Fruit fly (Drosophila melanogaster) whole organism, embryonic: Measurements from ENCODE around the gene CG14817.

Source experiments
- B-H1 ChIP-seq: fragments of 200-800 bp; sonication (Bioruptor generic); IDR thresholded peaks from 3 replicates; pipeline ENCODE4 v1.3.6; 2022; ENCODE audit warnings: missing biosample characterization, missing genetic modification characterization
- CG10267 ChIP-seq: fragments of 200-800 bp; sonication (Bioruptor generic); optimal IDR thresholded peaks from 2 replicates; lab custom pipeline; 2018; ENCODE audit warnings: missing biosample characterization, mild to moderate bottlenecking, missing genetic modification characterization, moderate library complexity
- CG10654 ChIP-seq: fragments of 200-800 bp; sonication (Bioruptor generic); optimal IDR thresholded peaks from 2 replicates; lab custom pipeline; 2016; ENCODE audit warnings: missing biosample characterization, missing genetic modification characterization
- CG10979 ChIP-seq: fragments of 200-800 bp; sonication (Bioruptor generic); optimal IDR thresholded peaks from 2 replicates; lab custom pipeline; 2018; ENCODE audit warnings: missing biosample characterization, mild to moderate bottlenecking, missing genetic modification characterization, moderate library complexity
- CG11085 ChIP-seq: fragments of 200-800 bp; sonication (Bioruptor generic); IDR thresholded peaks from 2 replicates; pipeline ENCODE4 v1.3.6; 2022; ENCODE audit warnings: missing biosample characterization, missing genetic modification characterization
- CG12299 ChIP-seq: fragments of 200-800 bp; sonication (Bioruptor generic); optimal IDR thresholded peaks from 2 replicates; lab custom pipeline; 2018; ENCODE audit warnings: missing biosample characterization, mild to moderate bottlenecking, missing genetic modification characterization
- CG13287 ChIP-seq: fragments of 200-800 bp; sonication (Bioruptor generic); IDR thresholded peaks from 2 replicates; pipeline ENCODE4 v1.3.6; 2022; ENCODE audit warnings: missing biosample characterization, missing genetic modification characterization; ENCODE audit not compliant: partially characterized antibody
- CG14710 ChIP-seq: fragments of 200-800 bp; sonication (Bioruptor generic); optimal IDR thresholded peaks from 3 replicates; lab custom pipeline; 2019; ENCODE audit warnings: missing biosample characterization, mild to moderate bottlenecking, missing genetic modification characterization, moderate library complexity
- CG15011 ChIP-seq: fragments of 200-800 bp; sonication (Bioruptor generic); optimal IDR thresholded peaks from 3 replicates; lab custom pipeline; 2018; ENCODE audit warnings: missing biosample characterization, mild to moderate bottlenecking, missing genetic modification characterization
- CG1529 ChIP-seq: fragments of 200-800 bp; sonication (Bioruptor generic); optimal IDR thresholded peaks from 3 replicates; lab custom pipeline; 2018; ENCODE audit warnings: missing biosample characterization, missing genetic modification characterization
- CG15696 ChIP-seq: fragments of 200-800 bp; sonication (Bioruptor generic); optimal IDR thresholded peaks from 2 replicates; lab custom pipeline; 2019; ENCODE audit warnings: missing biosample characterization, mild to moderate bottlenecking, missing genetic modification characterization, moderate library complexity
- CG3281 ChIP-seq: fragments of 200-800 bp; sonication (Bioruptor generic); optimal IDR thresholded peaks from 3 replicates; lab custom pipeline; 2017; ENCODE audit warnings: missing biosample characterization, mild to moderate bottlenecking, missing genetic modification characterization
- CG34376 ChIP-seq: fragments of 200-800 bp; sonication (Bioruptor generic); optimal IDR thresholded peaks from 2 replicates; lab custom pipeline; 2018; ENCODE audit warnings: missing biosample characterization, mild to moderate bottlenecking, missing genetic modification characterization
- CG7357 ChIP-seq: fragments of 200-800 bp; sonication (Bioruptor generic); IDR thresholded peaks from 3 replicates; pipeline ENCODE4 v1.3.6; 2022; ENCODE audit warnings: missing biosample characterization, missing genetic modification characterization
- CG7786 ChIP-seq: fragments of 200-800 bp; sonication (Bioruptor generic); optimal IDR thresholded peaks from 2 replicates; lab custom pipeline; 2016; ENCODE audit warnings: missing biosample characterization, missing genetic modification characterization
- CG8388 ChIP-seq: fragments of 200-800 bp; sonication (Bioruptor generic); optimal IDR thresholded peaks from 2 replicates; lab custom pipeline; 2019; ENCODE audit warnings: missing biosample characterization, mild to moderate bottlenecking, missing genetic modification characterization, moderate library complexity
- Chrac-16 ChIP-seq: fragments of 200-800 bp; sonication (Bioruptor generic); optimal IDR thresholded peaks from 3 replicates; lab custom pipeline; 2016; ENCODE audit warnings: missing biosample characterization, missing genetic modification characterization
- CkIIα-i1 ChIP-seq: fragments of 200-800 bp; sonication (Bioruptor generic); IDR thresholded peaks from 2 replicates; pipeline ENCODE4 v1.3.6; 2022; ENCODE audit warnings: missing biosample characterization, missing genetic modification characterization
- Elba2 ChIP-seq: fragments of 200-800 bp; sonication (Bioruptor generic); optimal IDR thresholded peaks from 3 replicates; lab custom pipeline; 2016; ENCODE audit warnings: missing biosample characterization, missing genetic modification characterization
- Ets97D ChIP-seq: fragments of 200-800 bp; sonication (Bioruptor generic); optimal IDR thresholded peaks from 3 replicates; lab custom pipeline; 2016; ENCODE audit warnings: missing biosample characterization, missing genetic modification characterization
- Fer1 ChIP-seq: fragments of 200-800 bp; sonication (Bioruptor generic); optimal IDR thresholded peaks from 2 replicates; lab custom pipeline; 2017; ENCODE audit warnings: missing biosample characterization, mild to moderate bottlenecking, missing genetic modification characterization
- Hsf ChIP-seq: fragments of 200-800 bp; sonication (Bioruptor generic); optimal IDR thresholded peaks from 3 replicates; lab custom pipeline; 2016; ENCODE audit warnings: missing biosample characterization, missing genetic modification characterization
- MESR4 ChIP-seq: fragments of 200-800 bp; sonication (Bioruptor generic); optimal IDR thresholded peaks from 2 replicates; lab custom pipeline; 2018; ENCODE audit warnings: missing biosample characterization, mild to moderate bottlenecking, missing genetic modification characterization, moderate library complexity
- Max ChIP-seq: fragments of 200-800 bp; sonication (Bioruptor generic); optimal IDR thresholded peaks from 2 replicates; lab custom pipeline; 2016; ENCODE audit warnings: missing biosample characterization, mild to moderate bottlenecking, missing genetic modification characterization
- Myb ChIP-seq: fragments of 200-800 bp; sonication (Bioruptor generic); optimal IDR thresholded peaks from 2 replicates; lab custom pipeline; 2016; ENCODE audit warnings: missing biosample characterization, missing genetic modification characterization
- Opbp ChIP-seq: fragments of 200-800 bp; sonication (Bioruptor generic); IDR thresholded peaks from 3 replicates; pipeline ENCODE4 v1.3.6; 2022; ENCODE audit warnings: missing biosample characterization, missing genetic modification characterization; ENCODE audit not compliant: partially characterized antibody
- Ptx1 ChIP-seq: fragments of 200-800 bp; sonication (Bioruptor generic); IDR thresholded peaks from 2 replicates; pipeline ENCODE4 v1.3.6; 2022; ENCODE audit warnings: missing biosample characterization, missing genetic modification characterization
- Sin3A ChIP-seq: fragments of >200 bp; optimal IDR thresholded peaks from 2 replicates; lab custom pipeline; 2018
- Spps ChIP-seq: fragments of 200-800 bp; sonication (Bioruptor generic); optimal IDR thresholded peaks from 2 replicates; lab custom pipeline; 2018; ENCODE audit warnings: missing biosample characterization, mild to moderate bottlenecking, missing genetic modification characterization
- Sry-δ ChIP-seq: fragments of 200-800 bp; sonication (Bioruptor generic); optimal IDR thresholded peaks from 2 replicates; lab custom pipeline; 2016; ENCODE audit warnings: missing biosample characterization, missing genetic modification characterization
- Stat92E ChIP-seq, 3 experiments: fragments of >200 bp in 2 of 3; fragments of 200-800 bp in 1 of 3; sonication (Bioruptor generic) in 1 of 3; optimal IDR thresholded peaks; 2 replicates each; lab custom pipeline; 2017 to 2019; ENCODE audit warnings: missing biosample characterization in 3 of 3, missing genetic modification characterization in 3 of 3, mild to moderate bottlenecking in 1 of 3, moderate library complexity in 1 of 3
- TFAM ChIP-seq: fragments of 200-800 bp; sonication (Bioruptor generic); optimal IDR thresholded peaks from 2 replicates; lab custom pipeline; 2017; ENCODE audit warnings: missing biosample characterization, missing genetic modification characterization, inconsistent platforms
- Xrp1 ChIP-seq: fragments of 200-800 bp; sonication (Bioruptor generic); IDR thresholded peaks from 2 replicates; pipeline ENCODE4 v1.3.6; 2022; ENCODE audit warnings: missing biosample characterization, missing genetic modification characterization
- YL-1 ChIP-seq: fragments of 200-800 bp; sonication (Bioruptor generic); optimal IDR thresholded peaks from 3 replicates; lab custom pipeline; 2017; ENCODE audit warnings: missing biosample characterization, mild to moderate bottlenecking, missing genetic modification characterization
- amos ChIP-seq: fragments of 200-800 bp; sonication (Bioruptor generic); IDR thresholded peaks from 2 replicates; pipeline ENCODE4 v1.3.6; 2022; ENCODE audit warnings: missing biosample characterization, missing genetic modification characterization; ENCODE audit not compliant: partially characterized antibody
- bsh ChIP-seq, 2 experiments: fragments of 200-800 bp; sonication (Bioruptor generic); optimal IDR thresholded peaks; 2 replicates each; lab custom pipeline; 2017 to 2018; ENCODE audit warnings: mild to moderate bottlenecking in 2 of 2, missing biosample characterization in 2 of 2, missing genetic modification characterization in 2 of 2, moderate library complexity in 1 of 2
- cas ChIP-seq: fragments of 200-800 bp; sonication (Bioruptor generic); IDR thresholded peaks from 2 replicates; pipeline ENCODE4 v1.3.6; 2022; ENCODE audit warnings: missing biosample characterization, missing genetic modification characterization
- dpn ChIP-seq, 2 experiments: fragments of 200-800 bp; sonication (Bioruptor generic); optimal IDR thresholded peaks; 3 replicates each; lab custom pipeline; 2016; ENCODE audit warnings: missing biosample characterization in 2 of 2, missing genetic modification characterization in 2 of 2
- gcm2 ChIP-seq: fragments of 200-800 bp; sonication (Bioruptor generic); optimal IDR thresholded peaks from 2 replicates; lab custom pipeline; 2016; ENCODE audit warnings: missing biosample characterization, missing genetic modification characterization
- lilli ChIP-seq: fragments of 200-800 bp; sonication (Bioruptor generic); optimal IDR thresholded peaks from 3 replicates; lab custom pipeline; 2016; ENCODE audit warnings: missing biosample characterization, missing genetic modification characterization
- oc ChIP-seq: fragments of 200-800 bp; sonication (Bioruptor generic); optimal IDR thresholded peaks from 2 replicates; lab custom pipeline; 2018; ENCODE audit warnings: missing biosample characterization, mild to moderate bottlenecking, missing genetic modification characterization, moderate library complexity
- onecut ChIP-seq: fragments of 200-800 bp; sonication (Bioruptor generic); IDR thresholded peaks from 2 replicates; pipeline ENCODE4 v1.3.6; 2022; ENCODE audit warnings: missing biosample characterization, missing genetic modification characterization
- ranshi ChIP-seq: fragments of 200-800 bp; sonication (Bioruptor generic); IDR thresholded peaks from 2 replicates; pipeline ENCODE4 v1.3.6; 2022; ENCODE audit warnings: missing biosample characterization, missing genetic modification characterization
- repo ChIP-seq: fragments of 200-800 bp; sonication (Bioruptor generic); optimal IDR thresholded peaks from 2 replicates; lab custom pipeline; 2016; ENCODE audit warnings: missing biosample characterization, missing genetic modification characterization
- shn ChIP-seq: fragments of 200-800 bp; sonication (Bioruptor generic); optimal IDR thresholded peaks from 3 replicates; lab custom pipeline; 2016; ENCODE audit warnings: missing biosample characterization, missing genetic modification characterization
- unc-4 ChIP-seq: fragments of 200-800 bp; sonication (Bioruptor generic); IDR thresholded peaks from 2 replicates; pipeline ENCODE4 v1.3.6; 2022; ENCODE audit warnings: missing biosample characterization, missing genetic modification characterization; ENCODE audit not compliant: partially characterized antibody
- vvl ChIP-seq: fragments of 200-800 bp; sonication (Bioruptor generic); IDR thresholded peaks from 2 replicates; pipeline ENCODE4 v1.3.6; 2022; ENCODE audit warnings: missing biosample characterization, missing genetic modification characterization
- z ChIP-seq: fragments of 200-800 bp; sonication (Bioruptor generic); IDR thresholded peaks from 3 replicates; pipeline ENCODE4 v1.3.6; 2022; ENCODE audit warnings: missing biosample characterization, missing genetic modification characterization
- zen2 ChIP-seq: fragments of 200-800 bp; sonication (Bioruptor generic); IDR thresholded peaks from 3 replicates; pipeline ENCODE4 v1.3.6; 2022; ENCODE audit warnings: missing biosample characterization, missing genetic modification characterization; ENCODE audit not compliant: partially characterized antibody
- zfh1 ChIP-seq: fragments of 200-800 bp; sonication (Bioruptor generic); IDR thresholded peaks from 3 replicates; pipeline ENCODE4 v1.3.6; 2022; ENCODE audit warnings: missing biosample characterization, missing genetic modification characterization

Gene CG14817

dm6 chrX:1889926-1890325, 12.9 kb upstream of the CG14817 start, which contains the start of the genes trr and mRpL16 (continued):
- peak; percentile 60 for TF ChIP-seq CG10267 (tag; lab: Kevin White, UChicago)
- peak; percentile 18 for TF ChIP-seq Myb (GFP tag; lab: Kevin White, UChicago)
- peak; percentile 57 for TF ChIP-seq vvl
- peak; percentile 97 for TF ChIP-seq Sin3A (lab: Kevin White, UChicago)
- peak; percentile 70 for TF ChIP-seq amos
- TF ChIP-seq CG3281 (GFP tag; lab: Kevin White, UChicago) = no peak
- no peak for TF ChIP-seq gcm2
- TF ChIP-seq TFAM (GFP tag; lab: Kevin White, UChicago) = no peak
- TF ChIP-seq CG13287 = peak; percentile 82
- TF ChIP-seq Opbp = peak; percentile 52; the same call in 2 of the 3 replicates
- TF ChIP-seq Chrac-16 (GFP tag; lab: Kevin White, UChicago) = peak; percentile 19
- TF ChIP-seq z = no peak
- TF ChIP-seq CG8388 = peak; percentile 26
- no peak for TF ChIP-seq CG34376 (GFP tag; lab: Kevin White, UChicago)
- TF ChIP-seq Ptx1 (GFP tag; lab: Robert Waterston, UW) = peak; percentile 39; the same call in 1 of the 2 replicates
- TF ChIP-seq CG7357 (GFP tag; lab: Robert Waterston, UW) = 0 out of 3 replicates have a peak, but pooled peaks have one; percentile 30
- peak; percentile 18 for TF ChIP-seq Hsf (GFP tag; lab: Kevin White, UChicago)
- peak; percentile 32 for TF ChIP-seq CG10979 (tag; lab: Kevin White, UChicago)
- 0 out of 2 replicates have a peak, but pooled peaks have one; percentile 7 for TF ChIP-seq Xrp1 (GFP tag; lab: Robert Waterston, UW)
- peak; percentile 49 for TF ChIP-seq lilli (GFP tag; lab: Kevin White, UChicago)
- no peak for TF ChIP-seq CG15011 (GFP tag; lab: Kevin White, UChicago)
- TF ChIP-seq CG12299 (tag; lab: Kevin White, UChicago) = peak; percentile 39
- TF ChIP-seq B-H1 = no peak
- TF ChIP-seq bsh (GFP tag; optimal IDR thresholded peaks at IDR 0.05; lab: Kevin White, UChicago) = peak in 1 of 2 experiments; percentile 33
- no peak for TF ChIP-seq Stat92E (GFP tag; optimal IDR thresholded peaks at IDR 0.05; lab: Kevin White, UChicago)
- TF ChIP-seq Fer1 = peak; percentile 53
- TF ChIP-seq Sry-δ (GFP tag; lab: Kevin White, UChicago) = peak; percentile 80
- 0 out of 2 replicates have a peak, but pooled peaks have one; percentile 11 for TF ChIP-seq ranshi (GFP tag; lab: Robert Waterston, UW)
- peak; percentile 33 to 39 for TF ChIP-seq dpn (GFP tag; optimal IDR thresholded peaks at IDR 0.05; lab: Kevin White, UChicago)
- TF ChIP-seq Spps (tag; lab: Kevin White, UChicago) = peak; percentile 19
- TF ChIP-seq zfh1 (GFP tag; lab: Robert Waterston, UW) = peak; percentile 43; the same call in 1 of the 3 replicates
- peak; percentile 30; the same call in 1 of the 3 replicates for TF ChIP-seq zen2
- no peak for TF ChIP-seq cas (GFP tag; lab: Robert Waterston, UW)
- peak; percentile 44 for TF ChIP-seq CG15696 (tag; lab: Kevin White, UChicago)
- TF ChIP-seq CG10654 (GFP tag; lab: Kevin White, UChicago) = no peak
- no peak for TF ChIP-seq onecut (GFP tag; lab: Robert Waterston, UW)
- TF ChIP-seq shn (GFP tag; lab: Kevin White, UChicago) = peak; percentile 23
- peak; percentile 80 for TF ChIP-seq unc-4 (GFP tag; lab: Robert Waterston, UW)
- TF ChIP-seq repo (GFP tag; lab: Kevin White, UChicago) = peak; percentile 6
- TF ChIP-seq MESR4 (GFP tag; lab: Kevin White, UChicago) = peak; percentile 45
- peak; percentile 77 for TF ChIP-seq CG14710 (tag; lab: Kevin White, UChicago)
- TF ChIP-seq CG11085 = no peak
- TF ChIP-seq CG7786 (GFP tag; lab: Kevin White, UChicago) = peak; percentile 58
- TF ChIP-seq CG1529 = no peak
- TF ChIP-seq Max (GFP tag; lab: Kevin White, UChicago) = no peak
- no peak for TF ChIP-seq CkIIα-i1 (GFP tag; lab: Robert Waterston, UW)
- peak; percentile 86 for TF ChIP-seq YL-1 (GFP tag; lab: Kevin White, UChicago)
- TF ChIP-seq Ets97D (GFP tag; lab: Kevin White, UChicago) = peak; percentile 66
- no peak for TF ChIP-seq oc (tag; lab: Kevin White, UChicago)
- no peak for TF ChIP-seq Elba2 (GFP tag; lab: Kevin White, UChicago)
